Worm (Caenorhabditis elegans) whole organism, L4/young adult: Measurements from ENCODE around the gene rabx-5.

Experiments used
- W03F9.2 ChIP-seq: fragments of 150-350 bp; optimal IDR thresholded peaks from 2 replicates; lab custom pipeline; 2014; ENCODE audit warnings: missing biosample characterization, missing genetic modification characterization
- dao-5 ChIP-seq: sonication (generic microtip); optimal IDR thresholded peaks from 2 replicates; lab custom pipeline; 2016; ENCODE audit warnings: missing genotype, missing genetic modification characterization, moderate library complexity, missing compliant biosample characterization
- him-1 ChIP-seq: sonication (generic microtip); optimal IDR thresholded peaks from 2 replicates; lab custom pipeline; 2016; ENCODE audit warnings: missing genotype, missing genetic modification reagents, missing genetic modification characterization, missing compliant biosample characterization

Gene rabx-5

ce11 chrIII:10652833-10653232, 47.7 kb downstream of the rabx-5 start:
- TF ChIP-seq dao-5 (tag; lab: Kevin White, UChicago) (no peak), W03F9.2 (no peak), him-1 (tag; lab: Kevin White, UChicago) (no peak)

DNA sequence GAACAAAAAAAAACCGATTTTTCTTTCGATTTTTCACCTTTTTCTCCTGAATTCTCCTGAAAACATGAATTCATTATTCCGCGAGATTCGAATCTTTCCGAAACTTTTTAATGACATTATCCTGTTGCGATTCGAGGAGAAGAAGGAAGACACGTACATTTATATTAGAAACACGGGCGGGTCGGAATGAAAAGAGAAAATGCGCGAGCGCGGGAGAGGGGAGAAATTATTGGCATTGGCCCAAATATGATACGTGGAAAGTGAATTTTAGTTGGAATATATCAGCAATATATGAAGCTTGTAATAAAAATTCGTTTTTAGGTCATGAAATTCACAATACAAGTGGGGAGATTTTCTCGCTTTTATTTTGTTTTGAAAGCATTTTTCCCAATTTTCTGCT, 48.3 kb downstream of the rabx-5 start:
- TF ChIP-seq him-1 (tag; lab: Kevin White, UChicago) (no peak), W03F9.2 (no peak), dao-5 (tag; lab: Kevin White, UChicago) (no peak)

DNA sequence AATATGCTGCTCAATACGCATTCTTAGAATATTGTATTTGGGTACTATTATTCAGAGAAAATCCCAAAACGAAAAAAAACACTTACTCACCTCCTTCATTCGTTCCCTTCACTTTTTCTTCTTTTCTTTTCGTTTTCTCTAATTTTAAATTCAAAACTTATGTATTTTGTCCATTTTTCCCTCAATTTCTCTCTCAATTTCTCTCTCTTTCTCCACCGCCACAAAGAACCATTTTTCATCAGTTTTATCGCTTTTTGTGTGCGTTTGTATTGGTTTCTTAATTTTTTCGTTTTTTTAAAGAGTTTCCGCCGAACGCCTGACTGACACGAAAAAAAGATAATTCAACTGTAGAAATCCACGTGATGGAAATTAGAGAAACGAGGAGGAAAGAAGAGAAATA, 49.6 kb downstream of the rabx-5 start, which contains the start of gene cnt-2:
cnt-2 (plus strand) TSS at position 301 of the 400 bp plus-strand sequence.
- TF ChIP-seq W03F9.2 (no peak), dao-5 (tag; lab: Kevin White, UChicago) (no peak), him-1 (tag; lab: Kevin White, UChicago) (no peak)

ce11 chrIII:10656069-10656468, 50.9 kb downstream of the rabx-5 start:
- TF ChIP-seq him-1 (tag; lab: Kevin White, UChicago) = no peak
- no peak for TF ChIP-seq dao-5 (tag; lab: Kevin White, UChicago)
- no peak for TF ChIP-seq W03F9.2

ce11 chrIII:10657661-10658060, 52.5 kb downstream of the rabx-5 start:
- no peak for TF ChIP-seq him-1 (tag; lab: Kevin White, UChicago)
- TF ChIP-seq dao-5 (tag; lab: Kevin White, UChicago) = no peak
- TF ChIP-seq W03F9.2 = no peak

ce11 chrIII:10658394-10658793, 53.2 kb downstream of the rabx-5 start:
- TF ChIP-seq W03F9.2 (no peak), dao-5 (tag; lab: Kevin White, UChicago) (no peak), him-1 (tag; lab: Kevin White, UChicago) (no peak)

ce11 chrIII:10661292-10661691, 56.1 kb downstream of the rabx-5 start:
- TF ChIP-seq him-1 (tag; lab: Kevin White, UChicago) (no peak), dao-5 (tag; lab: Kevin White, UChicago) (no peak), W03F9.2 (no peak)
